Worm (Caenorhabditis elegans) whole organism, mixed stage, embryonic: ENCODE measurements around the gene fbxa-13.
A peak's percentile ranks its signal among the peaks of the same experiment; 100 is the strongest.

ENCODE experiments used
- M03D4.4 ChIP-seq: sonication (generic microtip); optimal IDR thresholded peaks from 2 replicates; lab custom pipeline; 2017; ENCODE audit warnings: mild to moderate bottlenecking, missing genetic modification characterization, missing compliant biosample characterization
- bed-3 ChIP-seq: fragments of 200-800 bp; sonication (Bioruptor generic); optimal IDR thresholded peaks from 3 replicates; lab custom pipeline; 2018; ENCODE audit warnings: mild to moderate bottlenecking, missing genetic modification characterization, moderate library complexity, missing compliant biosample characterization
- ceh-39 ChIP-seq: fragments of 150-350 bp; optimal IDR thresholded peaks from 2 replicates; lab custom pipeline; 2014; ENCODE audit warnings: missing biosample characterization, missing genetic modification characterization
- ceh-43 ChIP-seq: fragments of 200-800 bp; sonication (Bioruptor generic); optimal IDR thresholded peaks from 2 replicates; lab custom pipeline; 2018; ENCODE audit warnings: mild to moderate bottlenecking, missing genetic modification characterization, moderate library complexity, missing compliant biosample characterization
- ceh-83 ChIP-seq: fragments of 200-800 bp; sonication (Bioruptor generic); optimal IDR thresholded peaks from 2 replicates; lab custom pipeline; 2018; ENCODE audit warnings: mild to moderate bottlenecking, missing genetic modification characterization, missing compliant biosample characterization
- ces-1 ChIP-seq: fragments of 150-350 bp; optimal IDR thresholded peaks from 2 replicates; lab custom pipeline; 2014; ENCODE audit warnings: missing biosample characterization, missing genetic modification reagents, missing genetic modification characterization
- cnd-1 ChIP-seq: fragments of 200-800 bp; sonication (Bioruptor generic); optimal IDR thresholded peaks from 2 replicates; lab custom pipeline; 2018; ENCODE audit warnings: mild to moderate bottlenecking, missing genetic modification characterization, missing compliant biosample characterization
- drap-1 ChIP-seq: fragments of 200-800 bp; sonication (Bioruptor generic); optimal IDR thresholded peaks from 3 replicates; lab custom pipeline; 2018; ENCODE audit warnings: mild to moderate bottlenecking, missing genetic modification characterization, missing compliant biosample characterization
- elt-1 ChIP-seq: sonication (generic microtip); optimal IDR thresholded peaks from 2 replicates; lab custom pipeline; 2017; ENCODE audit warnings: missing genetic modification characterization, mild to moderate bottlenecking, missing compliant biosample characterization, antibody characterized with exemption, moderate library complexity, borderline replicate concordance; ENCODE audit not compliant: insufficient read depth
- flh-1 ChIP-seq: fragments of 200-800 bp; sonication (Bioruptor generic); optimal IDR thresholded peaks from 2 replicates; lab custom pipeline; 2018; ENCODE audit warnings: mild to moderate bottlenecking, missing genetic modification characterization, moderate library complexity, missing compliant biosample characterization
- ham-2 ChIP-seq: fragments of 200-800 bp; sonication (Bioruptor generic); optimal IDR thresholded peaks from 2 replicates; lab custom pipeline; 2018; ENCODE audit warnings: mild to moderate bottlenecking, missing genetic modification characterization, missing compliant biosample characterization
- hlh-1 ChIP-seq: fragments of 150-350 bp; optimal IDR thresholded peaks from 2 replicates; lab custom pipeline; 2014; ENCODE audit warnings: missing biosample characterization, missing genetic modification reagents, missing genetic modification characterization
- lin-13 ChIP-seq: fragments of 150-350 bp; optimal IDR thresholded peaks from 2 replicates; lab custom pipeline; 2014; ENCODE audit warnings: missing biosample characterization, missing genetic modification characterization
- lin-32 ChIP-seq: fragments of 200-800 bp; sonication (Bioruptor generic); optimal IDR thresholded peaks from 2 replicates; lab custom pipeline; 2018; ENCODE audit warnings: mild to moderate bottlenecking, missing genetic modification characterization, missing compliant biosample characterization
- lsy-2 ChIP-seq: fragments of 150-350 bp; optimal IDR thresholded peaks from 2 replicates; lab custom pipeline; 2014; ENCODE audit warnings: missing biosample characterization, missing genetic modification characterization
- mab-5 ChIP-seq: fragments of 150-350 bp; optimal IDR thresholded peaks from 2 replicates; lab custom pipeline; 2014; ENCODE audit warnings: missing biosample characterization, missing genetic modification characterization
- mep-1 ChIP-seq: fragments of 150-350 bp; optimal IDR thresholded peaks from 2 replicates; lab custom pipeline; 2017; ENCODE audit warnings: missing biosample characterization, missing genetic modification reagents, missing genetic modification characterization, inconsistent platforms
- mls-2 ChIP-seq: sonication (generic microtip); optimal IDR thresholded peaks from 2 replicates; lab custom pipeline; 2016; ENCODE audit warnings: mild to moderate bottlenecking, missing genetic modification characterization, moderate library complexity, missing compliant biosample characterization
- nhr-12 ChIP-seq: fragments of 150-350 bp; optimal IDR thresholded peaks from 2 replicates; lab custom pipeline; 2014; ENCODE audit warnings: missing biosample characterization, missing genetic modification characterization
- nhr-2 ChIP-seq: fragments of 150-350 bp; optimal IDR thresholded peaks from 2 replicates; lab custom pipeline; 2014; ENCODE audit warnings: missing biosample characterization, missing genetic modification characterization
- nhr-28 ChIP-seq: fragments of 150-350 bp; optimal IDR thresholded peaks from 2 replicates; lab custom pipeline; 2014; ENCODE audit warnings: missing biosample characterization, missing genetic modification characterization
- nhr-76 ChIP-seq: sonication (generic microtip); optimal IDR thresholded peaks from 2 replicates; lab custom pipeline; 2017; ENCODE audit warnings: missing biosample characterization, missing genetic modification characterization
- pha-4 ChIP-seq: fragments of 150-350 bp; optimal IDR thresholded peaks from 2 replicates; lab custom pipeline; 2018; ENCODE audit warnings: missing biosample characterization, missing genetic modification reagents, missing genetic modification characterization
- sem-2 ChIP-seq: fragments of 200-800 bp; sonication (Bioruptor generic); optimal IDR thresholded peaks from 2 replicates; lab custom pipeline; 2018; ENCODE audit warnings: mild to moderate bottlenecking, missing genetic modification characterization, missing compliant biosample characterization
- sptf-1 ChIP-seq: sonication (generic microtip); optimal IDR thresholded peaks from 2 replicates; lab custom pipeline; 2017; ENCODE audit warnings: mild to moderate bottlenecking, missing genetic modification characterization, moderate library complexity, missing compliant biosample characterization
- unc-120 ChIP-seq: sonication (generic microtip); optimal IDR thresholded peaks from 2 replicates; lab custom pipeline; 2017; ENCODE audit warnings: missing genetic modification characterization, missing compliant biosample characterization; ENCODE audit not compliant: poor library complexity, severe bottlenecking
- unc-39 ChIP-seq: fragments of 150-350 bp; optimal IDR thresholded peaks from 2 replicates; lab custom pipeline; 2014; ENCODE audit warnings: missing biosample characterization, missing genetic modification characterization
- unc-62 ChIP-seq: fragments of 150-350 bp; optimal IDR thresholded peaks from 2 replicates; lab custom pipeline; 2014; ENCODE audit warnings: missing biosample characterization, missing genetic modification reagents, missing genetic modification characterization
- zip-8 ChIP-seq: fragments of 150-350 bp; optimal IDR thresholded peaks from 2 replicates; lab custom pipeline; 2014; ENCODE audit warnings: missing biosample characterization, missing genetic modification characterization
- ztf-11 ChIP-seq: fragments of 150-350 bp; optimal IDR thresholded peaks from 2 replicates; lab custom pipeline; 2014; ENCODE audit warnings: missing biosample characterization, missing genetic modification characterization

The fbxa-13 gene

DNA sequence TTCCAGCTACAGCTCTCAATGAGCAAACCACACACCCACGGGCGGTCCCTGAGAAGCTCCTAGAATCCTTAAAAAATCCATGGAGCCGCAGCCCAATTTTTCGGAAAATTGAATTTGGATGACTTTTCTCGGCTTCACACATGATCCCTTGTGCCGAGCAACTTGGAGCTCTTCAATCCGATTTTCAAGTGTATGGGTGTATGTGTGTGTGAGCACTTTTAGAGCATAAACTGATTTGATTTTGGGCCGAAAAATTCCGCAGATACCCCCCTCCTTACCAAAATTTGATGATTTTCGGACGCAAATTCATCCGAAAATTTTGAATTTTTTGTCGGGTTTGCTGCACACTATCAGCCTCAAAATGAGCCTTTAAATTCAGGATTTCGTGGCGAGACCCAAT is 26.2 kb upstream of the fbxa-13 start:
- TF ChIP-seq drap-1 (GFP tag; lab: Kevin White, UChicago), result no peak
- TF ChIP-seq mep-1 (tag; lab: Kevin White, UChicago), result no peak
- TF ChIP-seq ces-1, result peak; percentile 46

DNA sequence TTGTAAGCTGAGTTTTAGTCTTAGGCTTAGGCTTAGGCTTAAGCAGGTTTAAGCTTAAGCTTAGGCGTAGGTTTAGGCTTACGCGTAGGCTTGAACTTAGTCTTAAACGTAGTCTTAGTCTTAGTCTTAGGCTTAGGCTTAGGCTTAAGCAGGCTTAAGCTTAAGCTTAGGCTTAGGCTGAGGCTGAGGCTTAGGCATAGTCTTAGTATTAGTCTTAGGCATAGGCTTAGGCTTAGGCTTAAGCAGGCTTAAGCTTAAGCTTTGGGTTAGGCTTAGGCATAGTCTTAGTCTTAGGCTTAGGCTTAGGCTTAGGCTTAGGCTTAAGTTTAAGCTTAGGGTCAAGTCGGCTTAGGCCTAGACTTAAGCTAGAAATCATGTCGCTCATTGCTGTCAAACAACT is 13.1 kb upstream of the fbxa-13 start:
- TF ChIP-seq ham-2, result peak; percentile 63
- no peak for TF ChIP-seq ceh-43 (GFP tag; lab: Kevin White, UChicago)

DNA sequence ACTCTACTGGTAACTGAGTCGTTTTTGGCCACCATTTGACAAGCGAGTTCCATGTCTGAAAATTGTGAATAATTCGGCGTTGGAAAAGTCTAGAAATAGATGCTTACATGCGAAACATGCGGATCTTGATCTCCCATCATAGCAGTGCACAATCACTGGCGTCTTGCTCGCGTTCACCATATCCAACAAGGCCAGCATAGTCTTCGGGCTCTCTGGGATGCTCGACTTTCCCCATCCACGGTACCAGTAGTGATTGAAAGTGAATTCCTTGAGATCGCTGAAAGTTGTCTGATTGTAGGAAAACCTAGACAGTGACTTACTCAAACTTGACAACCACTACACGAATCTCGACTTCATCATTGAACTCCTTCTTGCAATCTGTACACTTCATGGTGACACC is 12.1 kb upstream of the fbxa-13 start:
- TF ChIP-seq drap-1 (GFP tag; lab: Kevin White, UChicago) (no peak), lin-13 (tag; lab: Kevin White, UChicago) (no peak), ham-2 (no peak), unc-62 (GFP tag; lab: Kevin White, UChicago) (no peak), cnd-1 (tag; lab: Kevin White, UChicago) (no peak), hlh-1 (tag; lab: Kevin White, UChicago) (no peak), unc-39 (tag; lab: Kevin White, UChicago) (no peak), nhr-76 (no peak), pha-4 (tag; lab: Kevin White, UChicago) (no peak), nhr-28 (tag; lab: Kevin White, UChicago) (no peak), ceh-39 (tag; lab: Kevin White, UChicago) (no peak)

DNA sequence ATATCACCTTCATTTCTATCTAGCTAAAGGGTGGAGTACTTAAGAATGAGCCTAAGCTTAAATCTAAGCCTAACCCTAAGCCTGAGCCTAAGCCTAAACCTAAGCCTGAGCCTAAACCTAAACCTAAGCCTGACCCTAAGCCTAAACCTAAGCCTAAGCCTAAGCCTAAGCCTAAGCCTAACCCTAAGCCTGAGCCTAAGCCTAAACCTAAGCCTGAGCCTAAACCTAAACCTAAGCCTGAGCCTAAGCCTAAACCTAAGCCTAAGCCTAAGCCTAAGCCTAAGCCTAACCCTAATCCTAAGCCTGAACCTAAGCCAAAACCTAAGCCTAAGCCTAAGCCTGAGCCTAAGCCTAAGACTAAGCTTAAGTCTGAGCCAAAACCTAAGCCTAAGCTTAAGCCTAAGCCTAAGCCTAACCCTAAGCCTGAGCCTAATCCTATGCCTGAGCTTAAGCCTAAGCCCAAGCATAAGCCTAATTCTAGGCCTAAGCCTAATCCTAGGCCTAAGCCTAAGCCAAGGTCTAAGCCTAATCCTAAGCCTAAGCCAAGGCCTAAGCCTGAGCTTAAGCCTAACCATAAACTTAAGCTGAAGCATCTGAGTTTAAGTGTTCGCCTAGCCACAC is 8.4 kb upstream of the fbxa-13 start:
- no peak for TF ChIP-seq ham-2
- no peak for TF ChIP-seq ceh-83 (GFP tag; lab: Kevin White, UChicago)
- TF ChIP-seq ceh-43 (GFP tag; lab: Kevin White, UChicago), result no peak
- no peak for TF ChIP-seq sptf-1
- no peak for TF ChIP-seq mep-1 (tag; lab: Kevin White, UChicago)
- no peak for TF ChIP-seq M03D4.4 (tag; lab: Kevin White, UChicago)
- no peak for TF ChIP-seq lsy-2 (tag; lab: Kevin White, UChicago)
- TF ChIP-seq ces-1, result no peak
- TF ChIP-seq flh-1, result no peak
- no peak for TF ChIP-seq pha-4 (tag; lab: Kevin White, UChicago)
- no peak for TF ChIP-seq ceh-39 (tag; lab: Kevin White, UChicago)

DNA sequence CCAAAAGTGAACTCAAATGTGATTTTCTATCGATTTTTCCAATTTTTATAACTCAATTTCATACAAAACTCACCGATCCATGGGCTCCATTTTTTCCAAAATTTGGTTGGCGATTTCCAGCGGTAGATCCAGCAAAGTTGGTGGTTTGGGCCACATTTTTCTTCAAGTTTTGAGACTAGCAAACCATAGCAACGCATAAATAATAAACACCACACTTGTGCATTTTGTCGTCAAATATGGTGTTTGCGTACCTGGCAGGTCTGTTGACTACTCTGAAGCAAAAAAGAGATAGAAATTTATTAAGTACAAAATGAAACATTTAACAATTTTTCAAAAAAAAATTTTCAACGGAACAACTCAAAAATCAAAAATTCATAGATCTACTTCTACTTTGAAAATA is 368 bp downstream of the fbxa-13 start:
- TF ChIP-seq ceh-39 (tag; lab: Kevin White, UChicago), result no peak
- TF ChIP-seq mab-5 (tag; lab: Kevin White, UChicago), result no peak
- no peak for TF ChIP-seq sem-2 (GFP tag; lab: Kevin White, UChicago)
- TF ChIP-seq ceh-83 (GFP tag; lab: Kevin White, UChicago), result no peak
- TF ChIP-seq nhr-12, result no peak
- no peak for TF ChIP-seq cnd-1 (tag; lab: Kevin White, UChicago)
- TF ChIP-seq ztf-11 (tag; lab: Kevin White, UChicago), result no peak
- TF ChIP-seq pha-4 (tag; lab: Kevin White, UChicago), result no peak
- TF ChIP-seq nhr-28 (tag; lab: Kevin White, UChicago), result no peak
- TF ChIP-seq elt-1 (tag; lab: Kevin White, UChicago), result no peak
- no peak for TF ChIP-seq nhr-76
- TF ChIP-seq mls-2 (tag; lab: Kevin White, UChicago), result no peak
- TF ChIP-seq nhr-2 (tag; lab: Kevin White, UChicago), result no peak
- no peak for TF ChIP-seq flh-1
- no peak for TF ChIP-seq hlh-1 (tag; lab: Kevin White, UChicago)
- TF ChIP-seq M03D4.4 (tag; lab: Kevin White, UChicago), result no peak
- TF ChIP-seq, all 35 proteins: peak for 0

DNA sequence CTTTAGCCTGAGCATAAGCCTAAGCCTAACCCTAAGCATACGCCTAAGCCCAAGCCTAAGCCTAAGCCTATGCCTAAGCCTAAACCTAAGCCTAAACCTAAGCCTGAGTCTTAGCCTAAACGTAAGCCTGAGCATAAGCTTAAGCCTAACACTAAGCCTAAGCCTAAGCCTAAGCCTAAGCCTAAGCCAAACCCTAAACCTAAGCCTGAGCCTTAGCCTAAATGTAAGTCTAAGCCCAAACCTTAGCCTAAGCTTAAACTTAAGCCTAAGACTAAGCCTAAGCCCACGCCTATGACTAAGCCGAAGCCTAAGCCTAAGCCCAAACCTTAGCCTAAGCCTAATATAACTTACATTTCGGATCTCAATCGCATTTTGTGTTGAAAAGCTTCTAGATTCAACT is 1.7 kb downstream of the fbxa-13 start:
- TF ChIP-seq mab-5 (tag; lab: Kevin White, UChicago) (no peak), bed-3 (GFP tag; lab: Kevin White, UChicago) (no peak), ham-2 (peak; percentile 4)

DNA sequence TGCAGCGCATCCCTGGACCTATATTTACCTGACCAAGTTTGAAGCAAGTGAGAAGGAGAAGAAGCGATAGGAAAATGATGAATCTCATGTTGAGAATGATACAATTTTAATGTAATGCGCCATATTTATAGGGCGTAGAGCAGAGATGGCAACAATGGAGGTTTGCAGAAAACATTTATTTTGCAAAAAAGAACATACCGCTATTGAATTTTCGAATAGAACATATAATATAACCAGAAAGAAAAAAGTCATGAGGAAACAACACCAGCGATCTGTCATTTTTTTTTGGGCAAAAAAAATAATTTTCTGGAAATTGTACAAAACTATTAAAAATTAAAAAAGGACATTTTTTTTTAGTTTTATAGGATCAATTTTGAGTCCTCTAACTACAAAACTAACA is 3.4 kb downstream of the fbxa-13 start, which contains the start of gene spex-3:
TSS of gene spex-3 (minus strand) at position 101 of the 400 bp plus-strand sequence.
- TF ChIP-seq zip-8 (no peak), mep-1 (tag; lab: Kevin White, UChicago) (no peak), unc-120 (tag; lab: Kevin White, UChicago) (no peak), lin-32 (no peak), ham-2 (no peak), pha-4 (tag; lab: Kevin White, UChicago) (no peak), bed-3 (GFP tag; lab: Kevin White, UChicago) (no peak), nhr-12 (no peak), ces-1 (no peak)
